Fruit fly (Drosophila melanogaster): ENCODE results near the gene nej.

Gene nej

dm6 chrX:9684158-9684557 is 2.7 kb downstream of the nej start (continued):
- TF ChIP-seq CG7556 (GFP tag; optimal IDR thresholded peaks at IDR 0.05) = no peak
- TF ChIP-seq sima (GFP tag; optimal IDR thresholded peaks at IDR 0.05) = no peak
- TF ChIP-seq Doc2 (GFP tag; IDR thresholded peaks at IDR 0.05) = no peak
- no peak for TF ChIP-seq HLHmδ (GFP tag; optimal IDR thresholded peaks at IDR 0.05)
- TF ChIP-seq CG11398 (GFP tag; optimal IDR thresholded peaks at IDR 0.05) = no peak

DNA sequence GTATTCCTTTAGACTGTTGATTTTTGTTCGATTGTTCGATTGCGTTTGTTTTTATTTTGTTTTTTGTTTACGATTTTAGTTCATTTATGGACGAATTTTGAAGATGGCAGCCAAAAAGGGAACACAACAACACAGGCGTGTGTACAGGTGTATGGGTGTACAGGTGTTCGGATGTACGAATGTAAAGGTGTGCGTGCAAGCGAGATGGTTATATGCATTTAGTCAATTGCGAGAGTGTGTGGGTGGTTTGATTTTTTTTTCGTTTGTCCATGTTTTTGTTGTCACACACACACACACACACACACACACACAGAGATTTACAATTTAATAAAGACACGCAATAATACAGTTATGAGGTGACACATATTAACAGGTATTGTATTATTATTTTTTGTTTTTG is 12.0 kb downstream of the nej start:
- TF ChIP-seq CG32772 (GFP tag; IDR thresholded peaks at IDR 0.05) (peak; percentile 71; the same call in 1 of the 2 replicates), Ptx1 (GFP tag; IDR thresholded peaks at IDR 0.05) (no peak), CG10321 (GFP tag; IDR thresholded peaks at IDR 0.05) (peak; percentile 86), sima (GFP tag; optimal IDR thresholded peaks at IDR 0.05) (no peak), grau (tag; optimal IDR thresholded peaks at IDR 0.05) (no peak), Dip3 (GFP tag; optimal IDR thresholded peaks at IDR 0.05) (no peak), Fer3 (tag; optimal IDR thresholded peaks at IDR 0.05) (no peak), crol (GFP tag; IDR thresholded peaks at IDR 0.05) (no peak), BtbVII (GFP tag; optimal IDR thresholded peaks at IDR 0.05) (no peak), HmgZ (tag; optimal IDR thresholded peaks at IDR 0.05) (no peak), ind (GFP tag; optimal IDR thresholded peaks at IDR 0.05) (no peak), CG4617 (GFP tag; optimal IDR thresholded peaks at IDR 0.05; ENCODE audit: borderline replicate concordance) (no peak), sqz (GFP tag; optimal IDR thresholded peaks at IDR 0.05) (peak; percentile 83), tin (GFP tag; optimal IDR thresholded peaks at IDR 0.05) (no peak), nmo (GFP tag; optimal IDR thresholded peaks at IDR 0.05) (no peak), Aef1 (GFP tag; IDR thresholded peaks at IDR 0.05) (peak; percentile 52; the same call in 2 of the 3 replicates), CG6683 (GFP tag; optimal IDR thresholded peaks at IDR 0.05) (no peak), CG1832 (GFP tag; optimal IDR thresholded peaks at IDR 0.05) (no peak), Hmr (GFP tag; optimal IDR thresholded peaks at IDR 0.05) (no peak), CG13123 (GFP tag; optimal IDR thresholded peaks at IDR 0.05) (no peak), da (GFP tag; optimal IDR thresholded peaks at IDR 0.05) (no peak), vfl (GFP tag; optimal IDR thresholded peaks at IDR 0.05) (no peak), CG5953 (GFP tag; IDR thresholded peaks at IDR 0.05) (no peak), CG8478 (optimal IDR thresholded peaks at IDR 0.05) (peak; percentile 25), CG4360 (GFP tag; IDR thresholded peaks at IDR 0.05) (peak; percentile 91), H2.0 (GFP tag; IDR thresholded peaks at IDR 0.05) (no peak), Deaf1 (tag; optimal IDR thresholded peaks at IDR 0.05) (no peak), kah (GFP tag; optimal IDR thresholded peaks at IDR 0.05) (peak; percentile 11), z (GFP tag; IDR thresholded peaks at IDR 0.05) (no peak), cg (GFP tag; optimal IDR thresholded peaks at IDR 0.05) (peak; percentile 85), aop (GFP tag; IDR thresholded peaks at IDR 0.05) (no peak), insv (GFP tag; optimal IDR thresholded peaks at IDR 0.05) (no peak), lbe (GFP tag; optimal IDR thresholded peaks at IDR 0.05) (peak; percentile 4), Nf-YC (tag; optimal IDR thresholded peaks at IDR 0.05) (no peak), gfzf (GFP tag; optimal IDR thresholded peaks at IDR 0.05) (peak; percentile 44), CG14667 (GFP tag; IDR thresholded peaks at IDR 0.05) (no peak), ab (GFP tag; optimal IDR thresholded peaks at IDR 0.05) (no peak), YL-1 (GFP tag; optimal IDR thresholded peaks at IDR 0.05) (peak; percentile 11), CG11398 (GFP tag; optimal IDR thresholded peaks at IDR 0.05) (no peak), CG11085 (GFP tag; IDR thresholded peaks at IDR 0.05) (no peak), CG2199 (GFP tag; IDR thresholded peaks at IDR 0.05) (no peak), caup (GFP tag; optimal IDR thresholded peaks at IDR 0.05; ENCODE audit: severe bottlenecking) (no peak), hkb (optimal IDR thresholded peaks at IDR 0.05) (no peak), hkb (GFP tag; IDR thresholded peaks at IDR 0.05) (no peak), CG16815 (GFP tag; optimal IDR thresholded peaks at IDR 0.05) (no peak), nom (GFP tag; optimal IDR thresholded peaks at IDR 0.05) (peak; percentile 35), CG17802 (tag; optimal IDR thresholded peaks at IDR 0.05) (no peak), sr (GFP tag; IDR thresholded peaks at IDR 0.05) (peak; percentile 40; the same call in 1 of the 3 replicates)

All from whole organism, embryonic.